Fruit fly (Drosophila melanogaster) whole organism: ENCODE results near the gene CG14644.

ENCODE experiments used
- pan ChIP-seq: fragments of >200 bp; optimal IDR thresholded peaks from 2 replicates; lab custom pipeline; 2017
- psq ChIP-seq: fragments of >200 bp; optimal IDR thresholded peaks from 2 replicates; lab custom pipeline; 2017
- usp ChIP-seq: fragments of >200 bp; optimal IDR thresholded peaks from 2 replicates; lab custom pipeline; 2017; ENCODE audit warnings: missing biosample characterization, missing genetic modification characterization, mixed read lengths

dm6 chr3R:4256672-4257071 is 3.8 kb upstream of the CG14644 start, which contains the start of gene Or82a:
- TF ChIP-seq usp (GFP tag; lab: Kevin White, UChicago) (no peak), pan (lab: Kevin White, UChicago) (no peak), psq (lab: Kevin White, UChicago) (no peak)
